Fruit fly (Drosophila melanogaster) whole organism, pupa: ENCODE results near the gene beta-PheRS.

ENCODE experiments used
- CG10348 ChIP-seq: fragments of 200-800 bp; sonication (Bioruptor generic); IDR thresholded peaks from 2 replicates; pipeline ENCODE4 v1.3.6; 2022; ENCODE audit warnings: missing biosample characterization, missing genetic modification characterization
- CG12605 ChIP-seq: fragments of 200-800 bp; sonication (Bioruptor generic); IDR thresholded peaks from 2 replicates; pipeline ENCODE4 v1.3.6; 2022; ENCODE audit warnings: missing biosample characterization, missing genetic modification characterization
- CG13204 ChIP-seq: fragments of 200-800 bp; sonication (Bioruptor generic); optimal IDR thresholded peaks from 2 replicates; lab custom pipeline; 2018; ENCODE audit warnings: missing biosample characterization, mild to moderate bottlenecking, missing genetic modification characterization, moderate library complexity
- CG14655 ChIP-seq: fragments of 200-800 bp; sonication (Bioruptor generic); optimal IDR thresholded peaks from 3 replicates; lab custom pipeline; 2017; ENCODE audit warnings: mild to moderate bottlenecking, missing biosample characterization, missing genetic modification reagents, missing genetic modification characterization
- CG15710 ChIP-seq: fragments of 200-800 bp; sonication (Bioruptor generic); optimal IDR thresholded peaks from 2 replicates; lab custom pipeline; 2018; ENCODE audit warnings: missing biosample characterization, mild to moderate bottlenecking, missing genetic modification characterization, moderate library complexity
- CG17806 ChIP-seq: fragments of 200-800 bp; sonication (Bioruptor generic); optimal IDR thresholded peaks from 2 replicates; lab custom pipeline; 2018; ENCODE audit warnings: missing biosample characterization, mild to moderate bottlenecking, missing genetic modification characterization, moderate library complexity
- CG32121 ChIP-seq: fragments of 200-800 bp; sonication (Bioruptor generic); IDR thresholded peaks from 2 replicates; pipeline ENCODE4 v1.3.6; 2022; ENCODE audit warnings: missing biosample characterization, missing genetic modification characterization
- CG34367 ChIP-seq: fragments of 200-800 bp; sonication (Bioruptor generic); optimal IDR thresholded peaks from 2 replicates; lab custom pipeline; 2018; ENCODE audit warnings: missing biosample characterization, mild to moderate bottlenecking, missing genetic modification characterization
- CG4496 ChIP-seq: fragments of 200-800 bp; sonication (Bioruptor generic); IDR thresholded peaks from 3 replicates; pipeline ENCODE4 v1.3.6; 2022; ENCODE audit warnings: missing biosample characterization, missing genetic modification characterization
- CG8159 ChIP-seq: fragments of 200-800 bp; sonication (Bioruptor generic); optimal IDR thresholded peaks from 3 replicates; lab custom pipeline; 2018; ENCODE audit warnings: missing biosample characterization, mild to moderate bottlenecking, missing genetic modification characterization, moderate library complexity
- CG8301 ChIP-seq: fragments of 200-800 bp; sonication (Bioruptor generic); optimal IDR thresholded peaks from 2 replicates; lab custom pipeline; 2018; ENCODE audit warnings: missing biosample characterization, mild to moderate bottlenecking, missing genetic modification characterization
- CG9948 ChIP-seq: fragments of 200-800 bp; sonication (Bioruptor generic); optimal IDR thresholded peaks from 2 replicates; lab custom pipeline; 2018; ENCODE audit warnings: missing biosample characterization, mild to moderate bottlenecking, missing genetic modification characterization, moderate library complexity
- D1 ChIP-seq: fragments of 200-800 bp; sonication (Bioruptor generic); optimal IDR thresholded peaks from 2 replicates; lab custom pipeline; 2018; ENCODE audit warnings: missing biosample characterization, mild to moderate bottlenecking, missing genetic modification characterization, moderate library complexity
- EcR ChIP-seq: fragments of 200-800 bp; sonication (Bioruptor generic); optimal IDR thresholded peaks from 3 replicates; lab custom pipeline; 2019; ENCODE audit warnings: missing biosample characterization, missing genetic modification characterization, mild to moderate bottlenecking, moderate library complexity, missing genetic modification reagents
- Ets98B ChIP-seq: fragments of 200-800 bp; sonication (Bioruptor generic); IDR thresholded peaks from 2 replicates; pipeline ENCODE4 v1.3.6; 2022; ENCODE audit warnings: missing biosample characterization, missing genetic modification characterization
- Pif1A ChIP-seq: fragments of 200-800 bp; sonication (Bioruptor generic); optimal IDR thresholded peaks from 3 replicates; lab custom pipeline; 2016; ENCODE audit warnings: missing biosample characterization, missing genetic modification characterization
- Pif1B ChIP-seq: fragments of 200-800 bp; sonication (Bioruptor generic); optimal IDR thresholded peaks from 3 replicates; lab custom pipeline; 2016; ENCODE audit warnings: missing biosample characterization, missing genetic modification characterization
- Snoo ChIP-seq: fragments of 200-800 bp; sonication (Bioruptor generic); optimal IDR thresholded peaks from 3 replicates; lab custom pipeline; 2017; ENCODE audit warnings: missing biosample characterization, mild to moderate bottlenecking, missing genetic modification characterization, inconsistent platforms
- fd96Ca ChIP-seq: fragments of 200-800 bp; sonication (Bioruptor generic); IDR thresholded peaks from 3 replicates; pipeline ENCODE4 v1.3.6; 2022; ENCODE audit warnings: missing biosample characterization, missing genetic modification characterization
- gl ChIP-seq: fragments of 200-800 bp; sonication (Bioruptor generic); optimal IDR thresholded peaks from 2 replicates; lab custom pipeline; 2018; ENCODE audit warnings: missing biosample characterization, mild to moderate bottlenecking, missing genetic modification characterization
- rn ChIP-seq: fragments of 200-800 bp; sonication (Bioruptor generic); IDR thresholded peaks from 2 replicates; pipeline ENCODE4 v1.3.6; 2022; ENCODE audit warnings: missing biosample characterization, missing genetic modification characterization

The beta-PheRS gene

dm6 chr3R:24296913-24297312, 44.4 kb upstream of the beta-PheRS start:
- TF ChIP-seq CG15710 (tag; lab: Kevin White, UChicago) (no peak), CG8159 (no peak), gl (tag; lab: Kevin White, UChicago) (no peak), Pif1A (GFP tag; lab: Kevin White, UChicago) (no peak)

- TF ChIP-seq EcR (GFP tag; lab: Kevin White, UChicago) (peak; percentile 52), Ets98B (GFP tag; lab: Robert Waterston, UW) (peak; percentile 88), Snoo (tag; lab: Kevin White, UChicago) (peak; percentile 98), CG10348 (GFP tag; lab: Robert Waterston, UW) (peak; percentile 62), CG12605 (GFP tag; lab: Robert Waterston, UW) (peak; percentile 83), CG13204 (GFP tag; lab: Kevin White, UChicago) (peak; percentile 93), CG32121 (GFP tag; lab: Robert Waterston, UW) (peak; percentile 86), CG17806 (tag; lab: Kevin White, UChicago) (peak; percentile 97), CG8301 (tag; lab: Kevin White, UChicago) (peak; percentile 93), Pif1B (GFP tag; lab: Kevin White, UChicago) (peak; percentile 98), CG9948 (tag; lab: Kevin White, UChicago) (peak; percentile 96), CG4496 (peak; percentile 97), gl (tag; lab: Kevin White, UChicago) (peak; percentile 75), D1 (tag; lab: Kevin White, UChicago) (peak; percentile 76), fd96Ca (GFP tag; lab: Robert Waterston, UW) (peak; percentile 91), CG8159 (peak; percentile 95), CG15710 (tag; lab: Kevin White, UChicago) (peak; percentile 97), CG34367 (peak; percentile 97), CG14655 (peak; percentile 86), Pif1A (GFP tag; lab: Kevin White, UChicago) (peak; percentile 97), rn (GFP tag; lab: Robert Waterston, UW) (peak; percentile 86)
These were observed 43.3 kb upstream of the beta-PheRS start for dm6 chr3R:24295556-24296465.

- TF ChIP-seq CG13204 (GFP tag; lab: Kevin White, UChicago) (no peak), Ets98B (GFP tag; lab: Robert Waterston, UW) (peak; percentile 21; the same call in 1 of the 2 replicates), CG10348 (GFP tag; lab: Robert Waterston, UW) (no peak), Snoo (tag; lab: Kevin White, UChicago) (peak; percentile 45), Pif1B (GFP tag; lab: Kevin White, UChicago) (no peak), CG14655 (no peak), CG15710 (tag; lab: Kevin White, UChicago) (peak; percentile 17), fd96Ca (GFP tag; lab: Robert Waterston, UW) (peak; percentile 46; the same call in 1 of the 3 replicates), EcR (GFP tag; lab: Kevin White, UChicago) (peak; percentile 36), CG32121 (GFP tag; lab: Robert Waterston, UW) (peak; percentile 46), CG12605 (GFP tag; lab: Robert Waterston, UW) (0 out of 2 replicates have a peak, but pooled peaks have one; percentile 8), D1 (tag; lab: Kevin White, UChicago) (no peak), CG4496 (peak; percentile 62; the same call in 2 of the 3 replicates), CG34367 (peak; percentile 45), CG8159 (peak; percentile 22), Pif1A (GFP tag; lab: Kevin White, UChicago) (peak; percentile 8), CG9948 (tag; lab: Kevin White, UChicago) (no peak), rn (GFP tag; lab: Robert Waterston, UW) (no peak), CG8301 (tag; lab: Kevin White, UChicago) (no peak), CG17806 (tag; lab: Kevin White, UChicago) (no peak), gl (tag; lab: Kevin White, UChicago) (no peak)
These were observed 42.5 kb upstream of the beta-PheRS start, which contains the start of gene crb for dm6 chr3R:24294784-24295555. crb (plus strand) TSS chr3R:24295078.

dm6 chr3R:24294299-24294698, 41.8 kb upstream of the beta-PheRS start, which contains the start of gene CG5715:
CG5715 (minus strand) TSS chr3R:24294399.
- no peak for TF ChIP-seq rn (GFP tag; lab: Robert Waterston, UW)
- no peak for TF ChIP-seq Pif1B (GFP tag; lab: Kevin White, UChicago)
- no peak for TF ChIP-seq CG13204 (GFP tag; lab: Kevin White, UChicago)
- TF ChIP-seq CG8301 (tag; lab: Kevin White, UChicago): no peak
- TF ChIP-seq CG15710 (tag; lab: Kevin White, UChicago): no peak
- no peak for TF ChIP-seq Pif1A (GFP tag; lab: Kevin White, UChicago)
- TF ChIP-seq CG4496: no peak
- TF ChIP-seq Ets98B (GFP tag; lab: Robert Waterston, UW): no peak
- no peak for TF ChIP-seq gl (tag; lab: Kevin White, UChicago)
- TF ChIP-seq CG32121 (GFP tag; lab: Robert Waterston, UW): no peak
- TF ChIP-seq D1 (tag; lab: Kevin White, UChicago): no peak
- TF ChIP-seq CG8159: no peak
- TF ChIP-seq CG9948 (tag; lab: Kevin White, UChicago): no peak
- TF ChIP-seq EcR (GFP tag; lab: Kevin White, UChicago): no peak
- no peak for TF ChIP-seq CG17806 (tag; lab: Kevin White, UChicago)
- no peak for TF ChIP-seq CG10348 (GFP tag; lab: Robert Waterston, UW)
- no peak for TF ChIP-seq fd96Ca (GFP tag; lab: Robert Waterston, UW)
- TF ChIP-seq Snoo (tag; lab: Kevin White, UChicago): no peak
